Fruit fly (Drosophila melanogaster): Measurements from ENCODE around the gene Hmgcr.
A peak's percentile ranks its signal among the peaks of the same experiment; 100 is the strongest.

The Hmgcr gene

dm6 chr3R:23729632-23730471 is 3.3 kb upstream of the Hmgcr start (continued):
- TF ChIP-seq Xbp1 (GFP tag; optimal IDR thresholded peaks at IDR 0.05), result no peak
- TF ChIP-seq CG3281 (GFP tag; optimal IDR thresholded peaks at IDR 0.05), result no peak
- TF ChIP-seq Lhr (GFP tag; optimal IDR thresholded peaks at IDR 0.05), result no peak
- no peak for TF ChIP-seq oc (tag; optimal IDR thresholded peaks at IDR 0.05)
- no peak for TF ChIP-seq ro (GFP tag; IDR thresholded peaks at IDR 0.05)
- no peak for TF ChIP-seq slbo (GFP tag; IDR thresholded peaks at IDR 0.05)
- TF ChIP-seq CG4360 (GFP tag; IDR thresholded peaks at IDR 0.05), result 0 out of 2 replicates have a peak, but pooled peaks have one; percentile 25
- peak; percentile 36; the same call in 1 of the 2 replicates for TF ChIP-seq crol (GFP tag; IDR thresholded peaks at IDR 0.05)
- peak; percentile 33; the same call in 1 of the 2 replicates for TF ChIP-seq CG32532 (GFP tag; IDR thresholded peaks at IDR 0.05)
- TF ChIP-seq CG43689 (GFP tag; IDR thresholded peaks at IDR 0.05), result no peak
- TF ChIP-seq CG4820 (GFP tag; optimal IDR thresholded peaks at IDR 0.05), result no peak
- no peak for TF ChIP-seq Trl (optimal IDR thresholded peaks at IDR 0.05)
- TF ChIP-seq Trl (GFP tag; optimal IDR thresholded peaks at IDR 0.05), result no peak
- TF ChIP-seq Mrtf (GFP tag; IDR thresholded peaks at IDR 0.05), result no peak
- TF ChIP-seq CG3726 (GFP tag; IDR thresholded peaks at IDR 0.05), result no peak
- TF ChIP-seq CG1602 (GFP tag; optimal IDR thresholded peaks at IDR 0.05), result no peak
- no peak for TF ChIP-seq fru (optimal IDR thresholded peaks at IDR 0.05)
- no peak for TF ChIP-seq gsb-n (tag; optimal IDR thresholded peaks at IDR 0.05)
- no peak for TF ChIP-seq sc (optimal IDR thresholded peaks at IDR 0.05)
- no peak for TF ChIP-seq sc (GFP tag; optimal IDR thresholded peaks at IDR 0.05)
- TF ChIP-seq sens-2 (GFP tag; IDR thresholded peaks at IDR 0.05), result no peak
- peak; percentile 64 for TF ChIP-seq HLH4C (GFP tag; IDR thresholded peaks at IDR 0.05; ENCODE audit: partially characterized antibody)
- TF ChIP-seq kni (GFP tag; optimal IDR thresholded peaks at IDR 0.05), result peak; percentile 65
- no peak for TF ChIP-seq en (GFP tag; optimal IDR thresholded peaks at IDR 0.05)
- no peak for TF ChIP-seq Adf1 (GFP tag; IDR thresholded peaks at IDR 0.05)
- no peak for TF ChIP-seq Aef1 (GFP tag; IDR thresholded peaks at IDR 0.05)
- no peak for TF ChIP-seq Bteb2 (GFP tag; optimal IDR thresholded peaks at IDR 0.05)
- no peak for TF ChIP-seq Ptx1 (GFP tag; IDR thresholded peaks at IDR 0.05)
- no peak for TF ChIP-seq slp2 (GFP tag; optimal IDR thresholded peaks at IDR 0.05)
- peak; percentile 9 for TF ChIP-seq CG17829 (tag; optimal IDR thresholded peaks at IDR 0.05)
- 0 out of 2 replicates have a peak, but pooled peaks have one; percentile 12 for TF ChIP-seq CG9932 (GFP tag; IDR thresholded peaks at IDR 0.05)
- TF ChIP-seq pros (GFP tag; optimal IDR thresholded peaks at IDR 0.05), result peak; percentile 89
- peak; percentile 17 for TF ChIP-seq CG13424 (tag; optimal IDR thresholded peaks at IDR 0.05)
- TF ChIP-seq ham (GFP tag; IDR thresholded peaks at IDR 0.05), result no peak; the same call in 1 of the 2 replicates
- TF ChIP-seq peb (GFP tag; IDR thresholded peaks at IDR 0.05), result no peak
- 0 out of 2 replicates have a peak, but pooled peaks have one; percentile 31 for TF ChIP-seq CG8765 (GFP tag; IDR thresholded peaks at IDR 0.05)
- TF ChIP-seq z (GFP tag; IDR thresholded peaks at IDR 0.05), result no peak
- TF ChIP-seq CG9876 (GFP tag; optimal IDR thresholded peaks at IDR 0.05), result no peak
- no peak for TF ChIP-seq gem (tag; optimal IDR thresholded peaks at IDR 0.05)
- TF ChIP-seq E2f2 (GFP tag; IDR thresholded peaks at IDR 0.05), result no peak
- no peak for TF ChIP-seq tgo (GFP tag; IDR thresholded peaks at IDR 0.05)
- no peak for TF ChIP-seq CG4707 (GFP tag; optimal IDR thresholded peaks at IDR 0.05)
- TF ChIP-seq sna (GFP tag; IDR thresholded peaks at IDR 0.05; ENCODE audit: partially characterized antibody), result no peak; the same call in 1 of the 2 replicates
- peak; percentile 16; the same call in 1 of the 2 replicates for TF ChIP-seq Xrp1 (GFP tag; IDR thresholded peaks at IDR 0.05)
- TF ChIP-seq CG3163 (GFP tag; optimal IDR thresholded peaks at IDR 0.05), result no peak
- no peak for TF ChIP-seq CG10267 (tag; optimal IDR thresholded peaks at IDR 0.05)
- TF ChIP-seq CG3995 (GFP tag; optimal IDR thresholded peaks at IDR 0.05), result no peak
- TF ChIP-seq cwo (GFP tag; optimal IDR thresholded peaks at IDR 0.05), result no peak
- no peak for TF ChIP-seq zfh1 (GFP tag; IDR thresholded peaks at IDR 0.05)
- no peak for TF ChIP-seq Antp (GFP tag; optimal IDR thresholded peaks at IDR 0.05)
- no peak for TF ChIP-seq CG8388 (GFP tag; optimal IDR thresholded peaks at IDR 0.05)
